Worm (Caenorhabditis elegans) whole organism, L4 larva: Measurements from ENCODE around the gene B0496.1.

Experiments used
- D1046.2 ChIP-seq: fragments of 200-800 bp; sonication (Bioruptor generic); IDR thresholded peaks from 2 replicates; pipeline ENCODE4 v1.3.6; 2022; ENCODE audit warnings: missing genetic modification characterization, missing compliant biosample characterization
- F37D6.2 ChIP-seq: sonication (generic microtip); optimal IDR thresholded peaks from 2 replicates; lab custom pipeline; 2016; ENCODE audit warnings: mild to moderate bottlenecking, missing genetic modification characterization, missing compliant biosample characterization
- F49E8.2 ChIP-seq: sonication (generic microtip); optimal IDR thresholded peaks from 2 replicates; lab custom pipeline; 2016; ENCODE audit warnings: missing compliant biosample characterization, mild to moderate bottlenecking, missing genetic modification characterization, borderline replicate concordance
- R02D3.7 ChIP-seq: fragments of 150-350 bp; sonication (generic microtip); optimal IDR thresholded peaks from 3 replicates; lab custom pipeline; 2014; ENCODE audit warnings: missing biosample characterization, missing genetic modification characterization
- Y105C5A.15 ChIP-seq: fragments of 200-800 bp; sonication (Bioruptor generic); IDR thresholded peaks from 2 replicates; pipeline ENCODE4 v1.3.6; 2022; ENCODE audit warnings: missing genetic modification characterization, missing compliant biosample characterization
- Y48G9A.11 ChIP-seq: fragments of 200-800 bp; sonication (Bioruptor generic); IDR thresholded peaks from 2 replicates; pipeline ENCODE4 v1.3.6; 2022; ENCODE audit warnings: missing genetic modification reagents, missing genetic modification characterization, missing compliant biosample characterization
- ZK337.2 ChIP-seq: fragments of 200-800 bp; sonication (Bioruptor generic); IDR thresholded peaks from 2 replicates; pipeline ENCODE4 v1.3.6; 2022; ENCODE audit warnings: missing genetic modification reagents, missing genetic modification characterization, missing compliant biosample characterization
- ZK546.5 ChIP-seq, 2 experiments: sonication (generic microtip); optimal IDR thresholded peaks; 2 replicates each; lab custom pipeline; 2017; ENCODE audit warnings: missing biosample characterization in 2 of 2, missing genetic modification characterization in 2 of 2
- aha-1 ChIP-seq: fragments of 150-350 bp; peaks from one replicate; lab custom pipeline; 2014; ENCODE audit warnings: missing biosample characterization, missing genetic modification characterization
- ama-1 ChIP-seq: fragments of 150-350 bp; optimal IDR thresholded peaks from 2 replicates; lab custom pipeline; 2014; ENCODE audit warnings: inconsistent platforms, mixed read lengths
- arid-1 ChIP-seq: fragments of 200-800 bp; sonication (Bioruptor generic); conservative IDR thresholded peaks from 2 replicates; pipeline ENCODE4 v1.3.6; 2022; ENCODE audit warnings: missing genetic modification reagents, missing genetic modification characterization, missing compliant biosample characterization
- ceh-62 ChIP-seq: sonication (generic microtip); optimal IDR thresholded peaks from 2 replicates; lab custom pipeline; 2017; ENCODE audit warnings: missing biosample characterization, missing genetic modification characterization
- egl-43 ChIP-seq: fragments of 200-800 bp; sonication (Bioruptor generic); IDR thresholded peaks from 2 replicates; pipeline ENCODE4 v1.3.6; 2022; ENCODE audit warnings: missing genetic modification reagents, missing genetic modification characterization, missing compliant biosample characterization
- hif-1 ChIP-seq, 2 experiments: sonication (generic microtip); optimal IDR thresholded peaks; 2 replicates each; lab custom pipeline; 2016 to 2017; ENCODE audit warnings: missing compliant biosample characterization in 2 of 2, missing genetic modification characterization in 2 of 2, missing genetic modification reagents in 2 of 2, missing genotype in 2 of 2, mild to moderate bottlenecking in 1 of 2
- hlh-11 ChIP-seq: fragments of 200-800 bp; sonication (Bioruptor generic); optimal IDR thresholded peaks from 2 replicates; lab custom pipeline; 2018; ENCODE audit warnings: mild to moderate bottlenecking, missing genetic modification characterization, missing compliant biosample characterization
- hlh-30 ChIP-seq: sonication (generic microtip); optimal IDR thresholded peaks from 2 replicates; lab custom pipeline; 2017; ENCODE audit warnings: antibody characterized with exemption, mild to moderate bottlenecking, missing genetic modification characterization, missing compliant biosample characterization; ENCODE audit not compliant: insufficient read depth
- hmg-1.1 ChIP-seq: fragments of 200-800 bp; sonication (Bioruptor generic); IDR thresholded peaks from 2 replicates; pipeline ENCODE4 v1.3.6; 2022; ENCODE audit warnings: missing genetic modification reagents, missing genetic modification characterization, missing compliant biosample characterization
- lim-7 ChIP-seq: fragments of 200-800 bp; sonication (Bioruptor generic); IDR thresholded peaks from 2 replicates; pipeline ENCODE4 v1.3.6; 2022; ENCODE audit warnings: missing genetic modification characterization, missing compliant biosample characterization
- lin-38 ChIP-seq: fragments of 200-800 bp; sonication (Bioruptor generic); IDR thresholded peaks from 2 replicates; pipeline ENCODE4 v1.3.6; 2022; ENCODE audit warnings: missing genetic modification reagents, missing genetic modification characterization, missing compliant biosample characterization
- lir-3 ChIP-seq: sonication (generic microtip); optimal IDR thresholded peaks from 2 replicates; lab custom pipeline; 2016; ENCODE audit warnings: mild to moderate bottlenecking, missing genetic modification characterization, missing compliant biosample characterization
- madf-9 ChIP-seq: fragments of 200-800 bp; sonication (Bioruptor generic); conservative IDR thresholded peaks from 2 replicates; pipeline ENCODE4 v1.3.6; 2022; ENCODE audit warnings: missing genetic modification reagents, missing genetic modification characterization, missing compliant biosample characterization
- mdl-1 ChIP-seq, 2 experiments: fragments of 150-350 bp in 1 of 2; sonication (generic microtip) in 1 of 2; optimal IDR thresholded peaks; 2 replicates each; lab custom pipeline; 2014 to 2017; ENCODE audit warnings: missing biosample characterization in 2 of 2, missing genetic modification characterization in 2 of 2
- mdt-29 ChIP-seq: fragments of 200-800 bp; sonication (Bioruptor generic); IDR thresholded peaks from 2 replicates; pipeline ENCODE4 v1.3.6; 2022; ENCODE audit warnings: missing genetic modification reagents, missing genetic modification characterization, missing compliant biosample characterization
- mxl-2 ChIP-seq: fragments of 200-800 bp; sonication (Bioruptor generic); conservative IDR thresholded peaks from 2 replicates; pipeline ENCODE4 v1.3.6; 2022; ENCODE audit warnings: missing genetic modification reagents, missing genetic modification characterization, missing compliant biosample characterization
- nhr-10 ChIP-seq: fragments of 150-350 bp; optimal IDR thresholded peaks from 2 replicates; lab custom pipeline; 2014; ENCODE audit warnings: missing biosample characterization, missing genetic modification characterization
- nhr-102 ChIP-seq: sonication (generic microtip); optimal IDR thresholded peaks from 2 replicates; lab custom pipeline; 2016; ENCODE audit warnings: mild to moderate bottlenecking, missing genetic modification characterization, moderate library complexity, missing compliant biosample characterization
- nhr-11 ChIP-seq: fragments of 150-350 bp; optimal IDR thresholded peaks from 2 replicates; lab custom pipeline; 2014; ENCODE audit warnings: missing biosample characterization, missing genetic modification characterization
- nhr-25 ChIP-seq: sonication (generic microtip); optimal IDR thresholded peaks from 2 replicates; lab custom pipeline; 2017; ENCODE audit warnings: missing genetic modification characterization, mild to moderate bottlenecking, missing compliant biosample characterization, antibody characterized with exemption, moderate library complexity, borderline replicate concordance; ENCODE audit not compliant: insufficient read depth
- nhr-6 ChIP-seq: fragments of 150-350 bp; optimal IDR thresholded peaks from 2 replicates; lab custom pipeline; 2014; ENCODE audit warnings: missing biosample characterization, missing genetic modification characterization
- nhr-76 ChIP-seq: fragments of 150-350 bp; optimal IDR thresholded peaks from 2 replicates; lab custom pipeline; 2014; ENCODE audit warnings: missing biosample characterization, missing genetic modification characterization
- pha-4 ChIP-seq, 2 experiments: fragments of 150-350 bp in 1 of 2; fragments of 200-800 bp in 1 of 2; sonication (Bioruptor generic) in 1 of 2; IDR thresholded peaks in 1 of 2; optimal IDR thresholded peaks in 1 of 2; 2 replicates each; pipeline versions ENCODE4 v1.3.6 to Lab custom; 2014 to 2022; ENCODE audit warnings: missing genetic modification characterization in 2 of 2, missing genetic modification reagents in 2 of 2, missing biosample characterization in 1 of 2, missing compliant biosample characterization in 1 of 2
- php-3 ChIP-seq: fragments of 200-800 bp; sonication (Bioruptor generic); IDR thresholded peaks from 2 replicates; pipeline ENCODE4 v1.3.6; 2022; ENCODE audit warnings: missing genetic modification reagents, missing genetic modification characterization, missing compliant biosample characterization
- rbr-2 ChIP-seq: sonication (generic microtip); optimal IDR thresholded peaks from 2 replicates; lab custom pipeline; 2016; ENCODE audit warnings: missing genotype, missing genetic modification characterization, missing compliant biosample characterization
- set-16 ChIP-seq: fragments of 200-800 bp; sonication (Bioruptor generic); IDR thresholded peaks from 2 replicates; pipeline ENCODE4 v1.3.6; 2022; ENCODE audit warnings: missing genetic modification reagents, missing genetic modification characterization, missing compliant biosample characterization
- snpc-1.2 ChIP-seq: fragments of 200-800 bp; sonication (Bioruptor generic); IDR thresholded peaks from 2 replicates; pipeline ENCODE4 v1.3.6; 2022; ENCODE audit warnings: missing genetic modification reagents, missing genetic modification characterization, missing compliant biosample characterization
- snpc-4 ChIP-seq: fragments of 150-350 bp; optimal IDR thresholded peaks from 2 replicates; lab custom pipeline; 2014; ENCODE audit warnings: missing biosample characterization, missing genetic modification characterization
- spr-1 ChIP-seq: sonication (generic microtip); optimal IDR thresholded peaks from 2 replicates; lab custom pipeline; 2016; ENCODE audit warnings: mild to moderate bottlenecking, missing genetic modification characterization, missing compliant biosample characterization
- spr-3 ChIP-seq: fragments of 200-800 bp; sonication (Bioruptor generic); optimal IDR thresholded peaks from 2 replicates; lab custom pipeline; 2018; ENCODE audit warnings: mild to moderate bottlenecking, missing genetic modification characterization, missing compliant biosample characterization
- unc-62 ChIP-seq, 3 experiments: fragments of 150-350 bp in 1 of 3; sonication (generic microtip); optimal IDR thresholded peaks in 2 of 3; peaks in 1 of 3; 1 replicate in 1 of 3; 2 replicates in 2 of 3; lab custom pipeline; 2014 to 2017; ENCODE audit warnings: missing biosample characterization in 3 of 3, missing genetic modification characterization in 3 of 3, missing genetic modification reagents in 3 of 3, missing genotype in 1 of 3
- zfp-3 ChIP-seq: fragments of 200-800 bp; sonication (Bioruptor generic); conservative IDR thresholded peaks from 2 replicates; pipeline ENCODE4 v1.3.6; 2022; ENCODE audit warnings: missing genetic modification reagents, missing genetic modification characterization, missing compliant biosample characterization
- zip-11 ChIP-seq: fragments of 200-800 bp; sonication (Bioruptor generic); IDR thresholded peaks from 2 replicates; pipeline ENCODE4 v1.3.6; 2022; ENCODE audit warnings: missing genetic modification characterization, missing compliant biosample characterization
- ztf-7 ChIP-seq: fragments of 150-350 bp; optimal IDR thresholded peaks from 2 replicates; lab custom pipeline; 2014; ENCODE audit warnings: missing biosample characterization, missing genetic modification characterization

The B0496.1 gene

ce11 chrIV:7445995-7446394, at the start of gene B0496.1:
B0496.1 (plus strand) TSS chrIV:7446295.
- TF ChIP-seq aha-1 (tag; lab: Kevin White, UChicago): no peak
- no peak for TF ChIP-seq hif-1 (tag; optimal IDR thresholded peaks at IDR 0.05; lab: Kevin White, UChicago)
- no peak for TF ChIP-seq lin-38 (GFP tag; lab: Robert Waterston, UW)
- TF ChIP-seq snpc-1.2 (GFP tag; lab: Robert Waterston, UW): no peak
- no peak for TF ChIP-seq zip-11
- no peak for TF ChIP-seq nhr-6 (tag; lab: Kevin White, UChicago)
- TF ChIP-seq snpc-4 (tag; lab: Kevin White, UChicago): no peak
- TF ChIP-seq nhr-102 (tag; lab: Kevin White, UChicago): no peak
- TF ChIP-seq spr-3 (GFP tag; lab: Kevin White, UChicago): no peak

DNA sequence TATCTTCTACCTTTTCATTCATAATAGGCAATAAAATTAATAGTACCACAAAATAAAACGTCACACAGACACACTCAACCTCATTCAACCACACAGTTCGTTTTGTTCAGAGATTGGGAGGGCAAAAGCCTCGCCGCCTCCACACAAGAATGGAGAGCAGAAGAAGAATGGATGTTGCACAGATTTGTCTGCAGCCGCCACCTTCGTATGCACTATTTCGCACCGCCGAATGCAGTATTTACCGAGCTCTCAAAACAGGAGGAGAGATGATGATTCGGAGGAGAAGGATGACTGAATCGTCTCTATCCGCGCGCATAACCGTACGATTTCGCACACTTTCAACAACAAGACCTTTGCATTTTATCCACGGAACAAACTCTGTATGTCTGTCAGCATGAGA, 48.6 kb upstream of the B0496.1 start:
- no peak for TF ChIP-seq hlh-11 (tag; lab: Kevin White, UChicago)
- TF ChIP-seq F37D6.2: no peak
- TF ChIP-seq set-16: 0 out of 2 replicates have a peak, but pooled peaks have one; percentile 9
- TF ChIP-seq arid-1 (GFP tag; lab: Robert Waterston, UW): 0 out of 2 replicates have a peak, but pooled peaks have one; percentile 14
- peak; percentile 45; the same call in 1 of the 2 replicates for TF ChIP-seq pha-4 (GFP tag; IDR thresholded peaks at IDR 0.05; lab: Robert Waterston, UW)
- no peak for TF ChIP-seq pha-4 (tag; optimal IDR thresholded peaks at IDR 0.05; lab: Kevin White, UChicago)
- peak; percentile 56 for TF ChIP-seq ama-1
- peak in 1 of 2 experiments; percentile 77 for TF ChIP-seq unc-62 (GFP tag; optimal IDR thresholded peaks at IDR 0.05 in 1 of 2; lab: Kevin White, UChicago)
- no peak for TF ChIP-seq unc-62 (tag; optimal IDR thresholded peaks at IDR 0.05; lab: Kevin White, UChicago)

ce11 chrIV:7400502-7401118, 45.5 kb upstream of the B0496.1 start:
- TF ChIP-seq unc-62 (GFP tag; optimal IDR thresholded peaks at IDR 0.05 in 1 of 2; lab: Kevin White, UChicago) (peak in 1 of 2 experiments; percentile 76), unc-62 (tag; optimal IDR thresholded peaks at IDR 0.05; lab: Kevin White, UChicago) (no peak), aha-1 (tag; lab: Kevin White, UChicago) (peak; percentile 41), rbr-2 (tag; lab: Kevin White, UChicago) (peak; percentile 5), nhr-76 (no peak), hlh-30 (peak; percentile 2), hlh-11 (tag; lab: Kevin White, UChicago) (peak; percentile 4), R02D3.7 (tag; lab: Kevin White, UChicago) (no peak), hmg-1.1 (0 out of 2 replicates have a peak, but pooled peaks have one; percentile 14), mdl-1 (tag; optimal IDR thresholded peaks at IDR 0.05; lab: Kevin White, UChicago) (peak in 1 of 2 experiments; percentile 25), Y48G9A.11 (no peak), nhr-6 (tag; lab: Kevin White, UChicago) (no peak), zfp-3 (GFP tag; lab: Robert Waterston, UW) (no peak), hif-1 (tag; optimal IDR thresholded peaks at IDR 0.05; lab: Kevin White, UChicago) (peak in 1 of 2 experiments; percentile 25), snpc-4 (tag; lab: Kevin White, UChicago) (no peak), nhr-11 (no peak), ceh-62 (tag; lab: Kevin White, UChicago) (no peak)

ce11 chrIV:7402077-7402476, 44.0 kb upstream of the B0496.1 start:
- no peak for TF ChIP-seq lir-3 (tag; lab: Kevin White, UChicago)
- peak; percentile 42 for TF ChIP-seq hlh-30
- TF ChIP-seq madf-9 (GFP tag; lab: Robert Waterston, UW): no peak
- TF ChIP-seq hif-1 (tag; optimal IDR thresholded peaks at IDR 0.05; lab: Kevin White, UChicago): peak in 1 of 2 experiments; percentile 65
- no peak for TF ChIP-seq ama-1
- TF ChIP-seq nhr-25 (tag; lab: Kevin White, UChicago): no peak
- peak; percentile 85 for TF ChIP-seq egl-43
- no peak for TF ChIP-seq nhr-10
- TF ChIP-seq ZK337.2 (GFP tag; lab: Robert Waterston, UW): no peak
- TF ChIP-seq hlh-11 (tag; lab: Kevin White, UChicago): peak; percentile 74
- no peak for TF ChIP-seq php-3 (GFP tag; lab: Robert Waterston, UW)
- TF ChIP-seq mxl-2 (GFP tag; lab: Robert Waterston, UW): no peak
- TF ChIP-seq snpc-4 (tag; lab: Kevin White, UChicago): no peak
- no peak for TF ChIP-seq spr-1 (tag; lab: Kevin White, UChicago)
- TF ChIP-seq aha-1 (tag; lab: Kevin White, UChicago): peak; percentile 97
- TF ChIP-seq mdt-29 (GFP tag; lab: Robert Waterston, UW): no peak
- no peak for TF ChIP-seq lim-7 (GFP tag; lab: Robert Waterston, UW)
- TF ChIP-seq ztf-7 (tag; lab: Kevin White, UChicago): no peak
- no peak for TF ChIP-seq D1046.2 (GFP tag; lab: Robert Waterston, UW)
- no peak for TF ChIP-seq F49E8.2 (tag; lab: Kevin White, UChicago)
- TF ChIP-seq Y105C5A.15 (GFP tag; lab: Robert Waterston, UW): no peak
- no peak for TF ChIP-seq ZK546.5 (tag; optimal IDR thresholded peaks at IDR 0.05; lab: Kevin White, UChicago)
- no peak; the same call in 1 of the 2 replicates for TF ChIP-seq lin-38 (GFP tag; lab: Robert Waterston, UW)
